Fruit fly (Drosophila melanogaster): ENCODE results near the gene Cdk2.

Gene Cdk2

dm6 chr3R:20735405-20735804 lies at the start of gene Cdk2 (continued):
- TF ChIP-seq CG12071 (GFP tag; optimal IDR thresholded peaks at IDR 0.05) (no peak), CHES-1-like (GFP tag; optimal IDR thresholded peaks at IDR 0.05) (peak; percentile 21), phol (tag; optimal IDR thresholded peaks at IDR 0.05) (peak; percentile 37), unpg (GFP tag; optimal IDR thresholded peaks at IDR 0.05) (no peak), CG12769 (tag; optimal IDR thresholded peaks at IDR 0.05) (no peak), esg (GFP tag; conservative IDR thresholded peaks at IDR 0.05) (no peak), CG14710 (tag; optimal IDR thresholded peaks at IDR 0.05) (peak; percentile 41), CG5245 (GFP tag; optimal IDR thresholded peaks at IDR 0.05) (no peak), CG4854 (GFP tag; optimal IDR thresholded peaks at IDR 0.05) (no peak), ems (GFP tag; optimal IDR thresholded peaks at IDR 0.05) (no peak), ssp (GFP tag; IDR thresholded peaks at IDR 0.05) (peak; percentile 51), CG10654 (GFP tag; optimal IDR thresholded peaks at IDR 0.05) (no peak), bowl (GFP tag; IDR thresholded peaks at IDR 0.05) (no peak), CG8281 (tag; optimal IDR thresholded peaks at IDR 0.05) (no peak), jumu (GFP tag; optimal IDR thresholded peaks at IDR 0.05) (peak; percentile 75), CG12659 (GFP tag; optimal IDR thresholded peaks at IDR 0.05) (peak; percentile 38), CG17612 (GFP tag; IDR thresholded peaks at IDR 0.05) (no peak), bbx (GFP tag; IDR thresholded peaks at IDR 0.05; ENCODE audit: partially characterized antibody) (peak; percentile 92), Dref (GFP tag; IDR thresholded peaks at IDR 0.05) (peak; percentile 97), wdn (GFP tag; IDR thresholded peaks at IDR 0.05) (no peak), CG9727 (GFP tag; optimal IDR thresholded peaks at IDR 0.05) (no peak), CG5953 (GFP tag; IDR thresholded peaks at IDR 0.05) (no peak), ro (GFP tag; IDR thresholded peaks at IDR 0.05) (no peak), Med (GFP tag) (peak; percentile 91), Eip74EF (GFP tag; optimal IDR thresholded peaks at IDR 0.05) (no peak), CG11696 (GFP tag; IDR thresholded peaks at IDR 0.05) (no peak), Dfd (GFP tag; optimal IDR thresholded peaks at IDR 0.05) (no peak), CG6272 (GFP tag; IDR thresholded peaks at IDR 0.05) (peak; percentile 36; the same call in 1 of the 2 replicates), gt (GFP tag; IDR thresholded peaks at IDR 0.05) (no peak), dm (GFP tag; optimal IDR thresholded peaks at IDR 0.05) (peak; percentile 0), gro (GFP tag; optimal IDR thresholded peaks at IDR 0.05) (peak; percentile 3), unc-4 (GFP tag; IDR thresholded peaks at IDR 0.05; ENCODE audit: partially characterized antibody) (peak; percentile 86), crol (GFP tag; IDR thresholded peaks at IDR 0.05) (no peak), ftz-f1 (GFP tag; optimal IDR thresholded peaks at IDR 0.05) (no peak), Mad (GFP tag; optimal IDR thresholded peaks at IDR 0.05) (peak; percentile 4), Doc3 (GFP tag; IDR thresholded peaks at IDR 0.05; ENCODE audit: partially characterized antibody) (peak; percentile 82), repo (GFP tag; optimal IDR thresholded peaks at IDR 0.05) (no peak), CG1529 (GFP tag; optimal IDR thresholded peaks at IDR 0.05) (no peak), CG11456 (GFP tag; IDR thresholded peaks at IDR 0.05) (peak; percentile 41; the same call in 1 of the 3 replicates), Optix (GFP tag; IDR thresholded peaks at IDR 0.05) (no peak), CG11504 (tag; optimal IDR thresholded peaks at IDR 0.05) (peak; percentile 56), psq (GFP tag; optimal IDR thresholded peaks at IDR 0.05) (no peak), sna (GFP tag; IDR thresholded peaks at IDR 0.05; ENCODE audit: partially characterized antibody) (peak; percentile 87), fd96Cb (tag; optimal IDR thresholded peaks at IDR 0.05) (no peak), Sry-β (GFP tag; optimal IDR thresholded peaks at IDR 0.05) (peak; percentile 19), CG17385 (GFP tag; optimal IDR thresholded peaks at IDR 0.05) (peak; percentile 96), chinmo (GFP tag; IDR thresholded peaks at IDR 0.05; ENCODE audit: partially characterized antibody) (peak; percentile 84; the same call in 2 of the 4 replicates), CG1792 (GFP tag; optimal IDR thresholded peaks at IDR 0.05) (no peak), fru (optimal IDR thresholded peaks at IDR 0.05) (no peak), tna (GFP tag; IDR thresholded peaks at IDR 0.05; ENCODE audit: partially characterized antibody) (peak; percentile 87), CG2712 (tag; optimal IDR thresholded peaks at IDR 0.05) (no peak), CG3847 (GFP tag; IDR thresholded peaks at IDR 0.05) (0 out of 2 replicates have a peak, but pooled peaks have one; percentile 10)

All from whole organism, embryonic.